Worm (Caenorhabditis elegans): ENCODE measurements around the gene exos-9.
A peak's percentile ranks its signal among the peaks of the same experiment; 100 is the strongest.

Gene exos-9

ce11 chrIII:7209721-7210120 lies 11.8 kb upstream of the exos-9 start, which contains the start of gene R151.2 (continued):
- TF ChIP-seq nhr-179 (tag; optimal IDR thresholded peaks at IDR 0.05) (no peak), lin-35 (GFP tag; optimal IDR thresholded peaks at IDR 0.05) (no peak), madf-6 (GFP tag; IDR thresholded peaks at IDR 0.05) (0 out of 2 replicates have a peak, but pooled peaks have one; percentile 28), C06A6.2 (GFP tag; conservative IDR thresholded peaks at IDR 0.05) (no peak), B0035.1 (tag; optimal IDR thresholded peaks at IDR 0.05) (no peak), dox-1 (GFP tag; IDR thresholded peaks at IDR 0.05) (0 out of 2 replicates have a peak, but pooled peaks have one; percentile 12), ccch-3 (GFP tag; optimal IDR thresholded peaks at IDR 0.05) (no peak), efl-1 (GFP tag; optimal IDR thresholded peaks at IDR 0.05) (no peak), snpc-3.4 (tag; optimal IDR thresholded peaks at IDR 0.05) (peak; percentile 37), xnd-1 (tag; optimal IDR thresholded peaks at IDR 0.05) (no peak), pha-4 (tag; optimal IDR thresholded peaks at IDR 0.05) (no peak), hmg-1.2 (GFP tag; IDR thresholded peaks at IDR 0.05) (peak; percentile 24; the same call in 1 of the 2 replicates), fkh-3 (tag; optimal IDR thresholded peaks at IDR 0.05) (no peak), ceh-100 (GFP tag; IDR thresholded peaks at IDR 0.05) (peak; percentile 24; the same call in 1 of the 2 replicates), ZK185.1 (tag; optimal IDR thresholded peaks at IDR 0.05; ENCODE audit: poor library complexity, severe bottlenecking) (no peak), rec-8 (tag; optimal IDR thresholded peaks at IDR 0.05) (peak in 1 of 2 experiments; percentile 4), attf-3 (GFP tag; conservative IDR thresholded peaks at IDR 0.05) (no peak), tbx-9 (tag; optimal IDR thresholded peaks at IDR 0.05; ENCODE audit: borderline replicate concordance) (no peak), bed-2 (GFP tag; IDR thresholded peaks at IDR 0.05) (no peak), aptf-3 (GFP tag; IDR thresholded peaks at IDR 0.05) (no peak), lir-1 (GFP tag; conservative IDR thresholded peaks at IDR 0.05) (no peak), F39B2.1 (GFP tag; IDR thresholded peaks at IDR 0.05) (no peak), sdz-38 (tag; optimal IDR thresholded peaks at IDR 0.05) (no peak), F57A8.1 (GFP tag; optimal IDR thresholded peaks at IDR 0.05) (peak; percentile 6), ceh-79 (tag; optimal IDR thresholded peaks at IDR 0.05) (no peak), ekl-4 (GFP tag; IDR thresholded peaks at IDR 0.05) (peak; percentile 45; the same call in 1 of the 2 replicates), T26A5.8 (tag; optimal IDR thresholded peaks at IDR 0.05) (no peak), gei-17 (GFP tag; optimal IDR thresholded peaks at IDR 0.05) (no peak), let-526 (GFP tag; IDR thresholded peaks at IDR 0.05) (no peak), nhr-120 (GFP tag; IDR thresholded peaks at IDR 0.05) (no peak), C17E4.6 (GFP tag; IDR thresholded peaks at IDR 0.05) (no peak), lsl-1 (GFP tag; optimal IDR thresholded peaks at IDR 0.05) (peak; percentile 42), nfya-1 (tag; optimal IDR thresholded peaks at IDR 0.05; ENCODE audit: borderline replicate concordance, insufficient read depth) (no peak), mel-28 (tag; optimal IDR thresholded peaks at IDR 0.05; ENCODE audit: borderline replicate concordance) (no peak), nhr-80 (tag; optimal IDR thresholded peaks at IDR 0.05) (no peak), unc-62 (GFP tag; optimal IDR thresholded peaks at IDR 0.05) (no peak), Y67H2A.10 (GFP tag; conservative IDR thresholded peaks at IDR 0.05) (no peak), ztf-22 (GFP tag; optimal IDR thresholded peaks at IDR 0.05) (no peak), akir-1 (GFP tag; optimal IDR thresholded peaks at IDR 0.05) (no peak), F33H1.4 (GFP tag; IDR thresholded peaks at IDR 0.05) (peak; percentile 38)
